Fruit fly (Drosophila melanogaster): Measurements from ENCODE around the gene Jon25Biii.

The Jon25Biii gene

DNA sequence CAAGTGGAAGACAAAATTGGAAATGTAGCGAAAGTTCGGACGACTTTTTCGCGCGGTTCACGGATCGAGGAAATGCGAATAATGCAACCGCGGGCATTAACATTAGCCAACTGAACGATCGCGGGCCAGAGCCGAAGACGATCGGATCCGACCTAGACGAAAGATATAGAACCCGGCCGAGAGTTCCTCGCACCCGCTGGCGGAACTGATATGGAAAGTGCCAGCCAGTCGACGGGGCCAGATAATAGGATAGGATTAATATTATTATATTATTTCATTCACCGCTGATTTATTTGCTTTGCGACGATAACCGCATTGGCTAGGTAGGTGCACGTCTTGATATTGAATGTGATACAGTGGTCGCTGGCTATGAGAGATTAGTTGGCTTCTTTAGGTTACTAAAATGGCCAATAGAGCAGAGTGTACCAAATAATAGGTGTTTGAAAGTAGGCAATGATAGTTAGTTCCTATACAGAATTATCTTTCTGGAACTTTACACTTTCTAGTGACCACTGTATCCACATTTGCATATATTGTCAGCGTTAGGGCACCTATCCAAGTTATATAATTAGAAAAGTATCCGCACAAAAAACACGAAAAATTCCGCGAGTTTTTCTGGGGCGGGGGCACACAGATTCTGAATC is 48.9 kb upstream of the Jon25Biii start (continued):
- TF ChIP-seq lmd (GFP tag; IDR thresholded peaks at IDR 0.05) (peak; percentile 82), tx (GFP tag; optimal IDR thresholded peaks at IDR 0.05) (peak; percentile 22), CTCF (GFP tag; optimal IDR thresholded peaks at IDR 0.05) (peak; percentile 26), CG6765 (GFP tag; optimal IDR thresholded peaks at IDR 0.05) (peak; percentile 1), amos (GFP tag; IDR thresholded peaks at IDR 0.05; ENCODE audit: partially characterized antibody) (no peak), shn (GFP tag; optimal IDR thresholded peaks at IDR 0.05) (peak; percentile 47), CG30403 (GFP tag; optimal IDR thresholded peaks at IDR 0.05) (peak; percentile 49), ham (GFP tag; IDR thresholded peaks at IDR 0.05) (no peak), sim (GFP tag; IDR thresholded peaks at IDR 0.05) (0 out of 2 replicates have a peak, but pooled peaks have one; percentile 41), cg (GFP tag; optimal IDR thresholded peaks at IDR 0.05) (no peak), repo (GFP tag; optimal IDR thresholded peaks at IDR 0.05) (peak; percentile 35), CG12236 (GFP tag; optimal IDR thresholded peaks at IDR 0.05) (no peak), CG12659 (GFP tag; optimal IDR thresholded peaks at IDR 0.05) (peak; percentile 40), CG7786 (GFP tag; optimal IDR thresholded peaks at IDR 0.05) (peak; percentile 58), CG9876 (GFP tag; optimal IDR thresholded peaks at IDR 0.05) (peak; percentile 18), Nf-YC (tag; optimal IDR thresholded peaks at IDR 0.05) (peak; percentile 1), wdn (GFP tag; IDR thresholded peaks at IDR 0.05) (0 out of 2 replicates have a peak, but pooled peaks have one; percentile 56), D19B (GFP tag; optimal IDR thresholded peaks at IDR 0.05) (peak; percentile 53), CG8765 (GFP tag; IDR thresholded peaks at IDR 0.05) (peak; percentile 51; the same call in 1 of the 2 replicates), gt (GFP tag; IDR thresholded peaks at IDR 0.05) (peak; percentile 50; the same call in 1 of the 2 replicates), wek (GFP tag; optimal IDR thresholded peaks at IDR 0.05) (no peak), CG11723 (GFP tag; optimal IDR thresholded peaks at IDR 0.05) (peak; percentile 39), CG15269 (tag; optimal IDR thresholded peaks at IDR 0.05) (peak; percentile 80), corto (GFP tag; optimal IDR thresholded peaks at IDR 0.05) (peak; percentile 40), CG3995 (GFP tag; optimal IDR thresholded peaks at IDR 0.05) (peak; percentile 40), her (GFP tag; optimal IDR thresholded peaks at IDR 0.05) (peak; percentile 29), Eip74EF (GFP tag; optimal IDR thresholded peaks at IDR 0.05) (no peak), pum (GFP tag; optimal IDR thresholded peaks at IDR 0.05) (peak; percentile 43), CG4854 (GFP tag; optimal IDR thresholded peaks at IDR 0.05) (no peak), CG12299 (tag; optimal IDR thresholded peaks at IDR 0.05) (no peak), tup (GFP tag; optimal IDR thresholded peaks at IDR 0.05) (peak; percentile 42), Trl (optimal IDR thresholded peaks at IDR 0.05) (no peak), Trl (GFP tag; optimal IDR thresholded peaks at IDR 0.05) (peak; percentile 72), CG11093 (GFP tag; IDR thresholded peaks at IDR 0.05) (peak; percentile 69), CG10321 (GFP tag; IDR thresholded peaks at IDR 0.05) (no peak), Awh (GFP tag; IDR thresholded peaks at IDR 0.05) (peak; percentile 56; the same call in 1 of the 2 replicates), bigmax (GFP tag; optimal IDR thresholded peaks at IDR 0.05) (no peak), CG17186 (GFP tag; optimal IDR thresholded peaks at IDR 0.05) (no peak), mam (GFP tag; optimal IDR thresholded peaks at IDR 0.05) (peak; percentile 64), CG15073 (GFP tag; optimal IDR thresholded peaks at IDR 0.05) (peak; percentile 30), CG4730 (GFP tag; IDR thresholded peaks at IDR 0.05) (peak; percentile 49; the same call in 1 of the 2 replicates), ssp (GFP tag; IDR thresholded peaks at IDR 0.05) (peak; percentile 44; the same call in 1 of the 2 replicates), CG5245 (GFP tag; optimal IDR thresholded peaks at IDR 0.05) (peak; percentile 51), CG14965 (GFP tag; optimal IDR thresholded peaks at IDR 0.05; ENCODE audit: borderline replicate concordance) (no peak), bsh (GFP tag; optimal IDR thresholded peaks at IDR 0.05) (peak; percentile 18 to 74), CG3065 (GFP tag; optimal IDR thresholded peaks at IDR 0.05) (no peak), lab (GFP tag; optimal IDR thresholded peaks at IDR 0.05) (peak; percentile 87), NfI (GFP tag; optimal IDR thresholded peaks at IDR 0.05) (peak; percentile 67), Dad (GFP tag; optimal IDR thresholded peaks at IDR 0.05) (peak; percentile 44), lov (optimal IDR thresholded peaks at IDR 0.05) (no peak), lov (GFP tag; IDR thresholded peaks at IDR 0.05) (0 out of 3 replicates have a peak, but pooled peaks have one; percentile 55)
